Worm (Caenorhabditis elegans): ENCODE data around the gene snf-7.
A peak's percentile ranks its signal among the peaks of the same experiment; 100 is the strongest.

DNA sequence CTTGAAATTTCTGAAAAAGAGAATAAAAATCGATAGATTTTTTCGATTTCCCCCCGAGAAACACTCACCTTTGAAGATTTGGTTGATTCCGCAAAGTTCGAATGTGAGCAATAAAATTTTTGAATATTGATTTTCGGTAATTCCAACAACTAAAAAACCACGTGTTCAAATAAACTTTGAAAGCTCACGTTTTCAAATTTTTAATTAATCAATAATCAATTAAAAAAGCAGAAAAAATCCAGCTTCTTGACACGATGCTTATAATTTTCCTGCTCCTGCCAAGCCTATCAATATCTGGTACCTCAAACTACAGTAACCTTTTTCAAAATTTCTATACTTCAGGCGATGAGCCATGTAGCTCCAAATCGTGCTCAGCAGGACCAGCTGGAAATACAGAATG, 17.8 kb upstream of the snf-7 start, which contains the start of gene ZK1010.5:
- TF ChIP-seq ztf-29 (GFP tag; IDR thresholded peaks at IDR 0.05), result no peak
- no peak for TF ChIP-seq tab-1 (GFP tag; IDR thresholded peaks at IDR 0.05)
- no peak for TF ChIP-seq flt-1 (GFP tag; IDR thresholded peaks at IDR 0.05)
- TF ChIP-seq klf-2 (GFP tag; conservative IDR thresholded peaks at IDR 0.05), result no peak
- no peak for TF ChIP-seq med-1 (GFP tag; optimal IDR thresholded peaks at IDR 0.05; ENCODE audit: insufficient read depth)
- no peak for TF ChIP-seq ref-1 (GFP tag; conservative IDR thresholded peaks at IDR 0.05)
- no peak for TF ChIP-seq cog-1 (tag; optimal IDR thresholded peaks at IDR 0.05)
- TF ChIP-seq T22C8.4 (GFP tag; IDR thresholded peaks at IDR 0.05), result 0 out of 2 replicates have a peak, but pooled peaks have one; percentile 38
- TF ChIP-seq ztf-23 (GFP tag; IDR thresholded peaks at IDR 0.05), result no peak
